Worm (Caenorhabditis elegans): ENCODE measurements around the gene Y46H3A.4.

Y46H3A.4 gene

ce11 chrV:1803043-1803442, 7.9 kb downstream of the Y46H3A.4 start, which contains the start of gene srt-41:
Gene srt-41, minus strand, starts transcription at chrV:1803143.
- TF ChIP-seq unc-3 (GFP tag; conservative IDR thresholded peaks at IDR 0.05) (no peak), unc-3 (tag; optimal IDR thresholded peaks at IDR 0.05) (no peak), lin-11 (tag; optimal IDR thresholded peaks at IDR 0.05) (no peak), ceh-30 (tag; optimal IDR thresholded peaks at IDR 0.05) (no peak), ztf-16 (tag; optimal IDR thresholded peaks at IDR 0.05) (no peak), hlh-15 (tag; optimal IDR thresholded peaks at IDR 0.05) (no peak), tbx-7 (tag; optimal IDR thresholded peaks at IDR 0.05) (no peak), pha-2 (tag; optimal IDR thresholded peaks at IDR 0.05) (no peak), ceh-9 (tag; optimal IDR thresholded peaks at IDR 0.05) (no peak), che-1 (tag; optimal IDR thresholded peaks at IDR 0.05) (no peak), fkh-10 (GFP tag; optimal IDR thresholded peaks at IDR 0.05) (no peak), fkh-6 (tag; optimal IDR thresholded peaks at IDR 0.05) (no peak), ceh-19 (GFP tag; optimal IDR thresholded peaks at IDR 0.05) (no peak), ceh-48 (tag; optimal IDR thresholded peaks at IDR 0.05) (no peak), pax-1 (tag; optimal IDR thresholded peaks at IDR 0.05) (no peak), ceh-31 (tag; optimal IDR thresholded peaks at IDR 0.05) (no peak), pqm-1 (tag; optimal IDR thresholded peaks at IDR 0.05) (no peak), gmeb-2 (tag; optimal IDR thresholded peaks at IDR 0.05) (no peak), odd-2 (tag; optimal IDR thresholded peaks at IDR 0.05) (no peak), nhr-232 (tag; optimal IDR thresholded peaks at IDR 0.05) (no peak)

DNA sequence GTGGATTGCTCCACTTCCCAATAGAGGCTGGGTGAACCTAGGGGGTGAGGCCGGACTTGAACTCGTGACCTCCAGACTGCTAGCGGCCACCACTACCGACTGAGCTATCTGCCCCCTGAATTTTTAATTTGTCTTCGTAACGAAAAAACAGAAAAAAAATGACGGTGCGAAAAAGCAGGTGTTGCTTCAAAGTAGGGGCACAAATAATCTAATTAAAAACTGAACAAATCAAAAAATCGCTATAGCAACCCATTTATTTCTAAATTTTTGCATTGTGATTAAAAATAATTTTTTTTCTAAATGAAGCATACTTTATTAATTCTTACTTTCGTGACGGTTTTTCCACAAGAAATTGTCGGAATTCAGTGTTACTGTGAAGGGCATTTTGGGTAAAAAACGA, 13.0 kb downstream of the Y46H3A.4 start, which contains the start of gene F36H9.10:
F36H9.10 (plus strand) TSS at position 301 of the 400 bp plus-strand sequence.
- TF ChIP-seq ceh-14 (tag; optimal IDR thresholded peaks at IDR 0.05) (no peak), mec-3 (tag; optimal IDR thresholded peaks at IDR 0.05; ENCODE audit: borderline replicate concordance) (no peak), ceh-9 (tag; optimal IDR thresholded peaks at IDR 0.05) (no peak), unc-3 (GFP tag; conservative IDR thresholded peaks at IDR 0.05) (no peak), unc-3 (tag; optimal IDR thresholded peaks at IDR 0.05) (no peak), C38D4.7 (GFP tag; optimal IDR thresholded peaks at IDR 0.05) (no peak), tbx-7 (tag; optimal IDR thresholded peaks at IDR 0.05) (no peak), nfya-1 (tag; optimal IDR thresholded peaks at IDR 0.05) (no peak)

ce11 chrV:1794218-1794617, 16.7 kb downstream of the Y46H3A.4 start, which contains the start of gene F36H9.1:
Gene F36H9.1, plus strand, starts transcription at chrV:1794518.
- TF ChIP-seq ceh-22 (tag; optimal IDR thresholded peaks at IDR 0.05) (no peak), sox-4 (tag; optimal IDR thresholded peaks at IDR 0.05) (no peak), ets-4 (tag; optimal IDR thresholded peaks at IDR 0.05) (no peak), hlh-30 (tag; optimal IDR thresholded peaks at IDR 0.05; ENCODE audit: insufficient read depth) (no peak), pqm-1 (tag; optimal IDR thresholded peaks at IDR 0.05) (no peak), K02D7.2 (tag; optimal IDR thresholded peaks at IDR 0.05) (no peak), ceh-6 (GFP tag; optimal IDR thresholded peaks at IDR 0.05) (no peak), sdc-2 (tag; optimal IDR thresholded peaks at IDR 0.05) (no peak), C38D4.7 (GFP tag; optimal IDR thresholded peaks at IDR 0.05) (no peak), hlh-15 (tag; optimal IDR thresholded peaks at IDR 0.05) (no peak), gmeb-2 (tag; optimal IDR thresholded peaks at IDR 0.05) (no peak), nfya-1 (tag; optimal IDR thresholded peaks at IDR 0.05) (no peak), pha-4 (tag; optimal IDR thresholded peaks at IDR 0.05) (no peak), elt-4 (tag; optimal IDR thresholded peaks at IDR 0.05) (no peak), ceh-9 (tag; optimal IDR thresholded peaks at IDR 0.05) (no peak)

- TF ChIP-seq ceh-18 (tag; optimal IDR thresholded peaks at IDR 0.05) (no peak), K09A11.1 (tag; optimal IDR thresholded peaks at IDR 0.05; ENCODE audit: insufficient read depth) (no peak), pha-2 (tag; optimal IDR thresholded peaks at IDR 0.05) (no peak), hlh-8 (tag; optimal IDR thresholded peaks at IDR 0.05) (no peak), dmd-4 (tag; optimal IDR thresholded peaks at IDR 0.05; ENCODE audit: borderline replicate concordance) (no peak), fkh-6 (tag; optimal IDR thresholded peaks at IDR 0.05) (no peak), pha-4 (tag; optimal IDR thresholded peaks at IDR 0.05) (no peak), unc-55 (GFP tag; optimal IDR thresholded peaks at IDR 0.05) (no peak), zip-5 (tag; optimal IDR thresholded peaks at IDR 0.05) (no peak), fkh-10 (GFP tag; optimal IDR thresholded peaks at IDR 0.05) (no peak), sox-4 (tag; optimal IDR thresholded peaks at IDR 0.05) (no peak), unc-42 (tag; optimal IDR thresholded peaks at IDR 0.05) (no peak), fax-1 (tag; optimal IDR thresholded peaks at IDR 0.05) (no peak), ceh-2 (tag; optimal IDR thresholded peaks at IDR 0.05) (no peak), C38D4.7 (GFP tag; optimal IDR thresholded peaks at IDR 0.05) (no peak), madf-2 (tag; optimal IDR thresholded peaks at IDR 0.05) (no peak), odd-2 (tag; optimal IDR thresholded peaks at IDR 0.05) (no peak), ref-2 (tag; optimal IDR thresholded peaks at IDR 0.05) (no peak), elt-2 (tag; optimal IDR thresholded peaks at IDR 0.05) (no peak), nfya-1 (tag; optimal IDR thresholded peaks at IDR 0.05) (no peak)
These were observed 21.4 kb downstream of the Y46H3A.4 start for ce11 chrV:1789495-1789894.
